Fruit fly (Drosophila melanogaster) whole organism, pupa: ENCODE results near the gene pira.

Experiments used
- CG12605 ChIP-seq: fragments of 200-800 bp; sonication (Bioruptor generic); IDR thresholded peaks from 2 replicates; pipeline ENCODE4 v1.3.6; 2022; ENCODE audit warnings: missing biosample characterization, missing genetic modification characterization
- CG13204 ChIP-seq: fragments of 200-800 bp; sonication (Bioruptor generic); optimal IDR thresholded peaks from 2 replicates; lab custom pipeline; 2018; ENCODE audit warnings: missing biosample characterization, mild to moderate bottlenecking, missing genetic modification characterization, moderate library complexity
- CG32121 ChIP-seq: fragments of 200-800 bp; sonication (Bioruptor generic); IDR thresholded peaks from 2 replicates; pipeline ENCODE4 v1.3.6; 2022; ENCODE audit warnings: missing biosample characterization, missing genetic modification characterization
- CG4496 ChIP-seq: fragments of 200-800 bp; sonication (Bioruptor generic); IDR thresholded peaks from 3 replicates; pipeline ENCODE4 v1.3.6; 2022; ENCODE audit warnings: missing biosample characterization, missing genetic modification characterization
- CG8159 ChIP-seq: fragments of 200-800 bp; sonication (Bioruptor generic); optimal IDR thresholded peaks from 3 replicates; lab custom pipeline; 2018; ENCODE audit warnings: missing biosample characterization, mild to moderate bottlenecking, missing genetic modification characterization, moderate library complexity
- CG8301 ChIP-seq: fragments of 200-800 bp; sonication (Bioruptor generic); optimal IDR thresholded peaks from 2 replicates; lab custom pipeline; 2018; ENCODE audit warnings: missing biosample characterization, mild to moderate bottlenecking, missing genetic modification characterization
- CG9948 ChIP-seq: fragments of 200-800 bp; sonication (Bioruptor generic); optimal IDR thresholded peaks from 2 replicates; lab custom pipeline; 2018; ENCODE audit warnings: missing biosample characterization, mild to moderate bottlenecking, missing genetic modification characterization, moderate library complexity
- D1 ChIP-seq: fragments of 200-800 bp; sonication (Bioruptor generic); optimal IDR thresholded peaks from 2 replicates; lab custom pipeline; 2018; ENCODE audit warnings: missing biosample characterization, mild to moderate bottlenecking, missing genetic modification characterization, moderate library complexity
- EcR ChIP-seq: fragments of 200-800 bp; sonication (Bioruptor generic); optimal IDR thresholded peaks from 3 replicates; lab custom pipeline; 2019; ENCODE audit warnings: missing biosample characterization, missing genetic modification characterization, mild to moderate bottlenecking, moderate library complexity, missing genetic modification reagents
- Pif1B ChIP-seq: fragments of 200-800 bp; sonication (Bioruptor generic); optimal IDR thresholded peaks from 3 replicates; lab custom pipeline; 2016; ENCODE audit warnings: missing biosample characterization, missing genetic modification characterization
- Snoo ChIP-seq: fragments of 200-800 bp; sonication (Bioruptor generic); optimal IDR thresholded peaks from 3 replicates; lab custom pipeline; 2017; ENCODE audit warnings: missing biosample characterization, mild to moderate bottlenecking, missing genetic modification characterization, inconsistent platforms
- gl ChIP-seq: fragments of 200-800 bp; sonication (Bioruptor generic); optimal IDR thresholded peaks from 2 replicates; lab custom pipeline; 2018; ENCODE audit warnings: missing biosample characterization, mild to moderate bottlenecking, missing genetic modification characterization

dm6 chrX:12727642-12728228, 35.7 kb downstream of the pira start:
- no peak for TF ChIP-seq Snoo (tag; lab: Kevin White, UChicago)
- TF ChIP-seq CG9948 = no peak
- no peak for TF ChIP-seq CG12605 (GFP tag; lab: Robert Waterston, UW)
- no peak for TF ChIP-seq D1
- no peak for TF ChIP-seq gl
- peak; percentile 16; the same call in 1 of the 2 replicates for TF ChIP-seq CG32121 (GFP tag; lab: Robert Waterston, UW)
- TF ChIP-seq CG8159 (tag; lab: Kevin White, UChicago) = no peak
- no peak for TF ChIP-seq CG8301 (tag; lab: Kevin White, UChicago)
- TF ChIP-seq CG4496 = peak; percentile 15; the same call in 1 of the 3 replicates
- TF ChIP-seq EcR (GFP tag; lab: Kevin White, UChicago) = peak; percentile 82
- TF ChIP-seq Pif1B (GFP tag; lab: Kevin White, UChicago) = no peak
- TF ChIP-seq CG13204 (GFP tag; lab: Kevin White, UChicago) = peak; percentile 11
